Worm (Caenorhabditis elegans) whole organism, L4/young adult: ENCODE results near the gene mppb-1.

ENCODE experiments used
- W03F9.2 ChIP-seq: fragments of 150-350 bp; optimal IDR thresholded peaks from 2 replicates; lab custom pipeline; 2014; ENCODE audit warnings: missing biosample characterization, missing genetic modification characterization
- dao-5 ChIP-seq: sonication (generic microtip); optimal IDR thresholded peaks from 2 replicates; lab custom pipeline; 2016; ENCODE audit warnings: missing genotype, missing genetic modification characterization, moderate library complexity, missing compliant biosample characterization
- him-1 ChIP-seq: sonication (generic microtip); optimal IDR thresholded peaks from 2 replicates; lab custom pipeline; 2016; ENCODE audit warnings: missing genotype, missing genetic modification reagents, missing genetic modification characterization, missing compliant biosample characterization

DNA sequence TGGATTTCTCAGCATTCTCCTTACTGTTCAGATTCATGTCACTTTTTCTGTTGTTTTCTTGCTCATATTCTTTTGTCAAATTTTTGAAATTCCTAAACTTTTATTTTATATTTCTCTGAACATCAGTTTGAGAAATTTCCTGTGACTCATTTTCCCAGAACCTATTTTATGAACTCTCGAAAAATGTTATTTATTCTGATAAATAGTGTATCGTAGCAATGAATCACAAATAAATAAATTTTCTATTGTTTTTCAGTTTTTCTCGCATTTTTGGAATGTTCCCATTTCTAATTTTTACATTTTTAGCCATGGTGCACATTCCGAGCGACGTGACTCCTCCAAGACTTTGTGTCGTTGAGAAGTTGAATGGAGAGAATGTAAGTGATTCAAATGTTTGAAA, 44.3 kb downstream of the mppb-1 start, which contains the start of gene nrfl-1:
- TF ChIP-seq him-1 (tag; lab: Kevin White, UChicago) (no peak), W03F9.2 (tag; lab: Kevin White, UChicago) (no peak), dao-5 (tag; lab: Kevin White, UChicago) (no peak)
